Worm (Caenorhabditis elegans) whole organism, late embryonic: ENCODE data around the gene bec-1.

Experiments used
- K09A11.1 ChIP-seq: sonication (generic microtip); optimal IDR thresholded peaks from 2 replicates; lab custom pipeline; 2017; ENCODE audit warnings: antibody characterized with exemption, mild to moderate bottlenecking, missing genetic modification characterization, missing compliant biosample characterization; ENCODE audit not compliant: insufficient read depth
- T23F11.4 ChIP-seq: fragments of 200-800 bp; sonication (Bioruptor generic); optimal IDR thresholded peaks from 2 replicates; lab custom pipeline; 2018; ENCODE audit warnings: mild to moderate bottlenecking, missing genetic modification characterization, missing compliant biosample characterization
- ahr-1 ChIP-seq: sonication (generic microtip); optimal IDR thresholded peaks from 2 replicates; lab custom pipeline; 2016; ENCODE audit warnings: missing genetic modification characterization, missing compliant biosample characterization
- ceh-14 ChIP-seq: sonication (generic microtip); optimal IDR thresholded peaks from 2 replicates; lab custom pipeline; 2016; ENCODE audit warnings: missing genotype, missing genetic modification characterization, missing compliant biosample characterization
- ceh-18 ChIP-seq: sonication (generic microtip); optimal IDR thresholded peaks from 2 replicates; lab custom pipeline; 2016; ENCODE audit warnings: missing genetic modification characterization, missing compliant biosample characterization
- ceh-2 ChIP-seq: sonication (generic microtip); optimal IDR thresholded peaks from 2 replicates; lab custom pipeline; 2016; ENCODE audit warnings: missing genotype, missing genetic modification characterization, missing compliant biosample characterization
- ceh-31 ChIP-seq: sonication (generic microtip); optimal IDR thresholded peaks from 2 replicates; lab custom pipeline; 2016; ENCODE audit warnings: missing genetic modification characterization, missing compliant biosample characterization
- ceh-34 ChIP-seq: sonication (generic microtip); optimal IDR thresholded peaks from 2 replicates; lab custom pipeline; 2016; ENCODE audit warnings: mild to moderate bottlenecking, missing genetic modification characterization, missing compliant biosample characterization
- ceh-45 ChIP-seq: fragments of 200-800 bp; sonication (Bioruptor generic); IDR thresholded peaks from 2 replicates; pipeline ENCODE4 v1.3.6; 2022; ENCODE audit warnings: missing genetic modification reagents, missing genetic modification characterization, missing compliant biosample characterization
- ceh-48 ChIP-seq: sonication (generic microtip); optimal IDR thresholded peaks from 2 replicates; lab custom pipeline; 2016; ENCODE audit warnings: missing genetic modification characterization, inconsistent platforms, missing compliant biosample characterization
- ceh-6 ChIP-seq: fragments of 200-800 bp; sonication (Bioruptor generic); optimal IDR thresholded peaks from 2 replicates; lab custom pipeline; 2018; ENCODE audit warnings: mild to moderate bottlenecking, missing genetic modification characterization, missing compliant biosample characterization
- ceh-9 ChIP-seq: sonication (generic microtip); optimal IDR thresholded peaks from 2 replicates; lab custom pipeline; 2016; ENCODE audit warnings: mild to moderate bottlenecking, missing genetic modification characterization, inconsistent platforms, missing compliant biosample characterization
- che-1 ChIP-seq: sonication (generic microtip); optimal IDR thresholded peaks from 2 replicates; lab custom pipeline; 2016; ENCODE audit warnings: mild to moderate bottlenecking, missing genetic modification characterization, missing compliant biosample characterization
- dmd-4 ChIP-seq: sonication (generic microtip); optimal IDR thresholded peaks from 2 replicates; lab custom pipeline; 2016; ENCODE audit warnings: borderline replicate concordance, missing genetic modification characterization, missing compliant biosample characterization
- elt-2 ChIP-seq: sonication (generic microtip); optimal IDR thresholded peaks from 2 replicates; lab custom pipeline; 2016; ENCODE audit warnings: missing genetic modification reagents, missing genetic modification characterization, missing compliant biosample characterization
- elt-4 ChIP-seq: sonication (generic microtip); optimal IDR thresholded peaks from 2 replicates; lab custom pipeline; 2016; ENCODE audit warnings: missing genetic modification characterization, missing compliant biosample characterization
- ets-4 ChIP-seq: sonication (generic microtip); optimal IDR thresholded peaks from 2 replicates; lab custom pipeline; 2016; ENCODE audit warnings: missing genetic modification characterization, missing compliant biosample characterization
- eyg-1 ChIP-seq: sonication (generic microtip); optimal IDR thresholded peaks from 2 replicates; lab custom pipeline; 2016; ENCODE audit warnings: missing genotype, missing genetic modification characterization, missing compliant biosample characterization
- fkh-6 ChIP-seq: sonication (generic microtip); optimal IDR thresholded peaks from 2 replicates; lab custom pipeline; 2016; ENCODE audit warnings: missing genetic modification characterization, missing compliant biosample characterization
- gmeb-2 ChIP-seq: sonication (generic microtip); optimal IDR thresholded peaks from 2 replicates; lab custom pipeline; 2016; ENCODE audit warnings: missing genetic modification characterization, inconsistent platforms, missing compliant biosample characterization
- hlh-13 ChIP-seq: fragments of 200-800 bp; sonication (Bioruptor generic); optimal IDR thresholded peaks from 2 replicates; lab custom pipeline; 2018; ENCODE audit warnings: mild to moderate bottlenecking, missing genetic modification characterization, missing compliant biosample characterization
- hlh-15 ChIP-seq: sonication (generic microtip); optimal IDR thresholded peaks from 2 replicates; lab custom pipeline; 2016; ENCODE audit warnings: missing genetic modification characterization, missing compliant biosample characterization
- hlh-6 ChIP-seq: sonication (generic microtip); optimal IDR thresholded peaks from 2 replicates; lab custom pipeline; 2016; ENCODE audit warnings: missing genotype, missing genetic modification characterization, missing compliant biosample characterization
- lim-6 ChIP-seq: sonication (generic microtip); optimal IDR thresholded peaks from 2 replicates; lab custom pipeline; 2016; ENCODE audit warnings: missing genetic modification characterization, missing compliant biosample characterization
- lin-11 ChIP-seq: fragments of 200-800 bp; sonication (Bioruptor generic); optimal IDR thresholded peaks from 2 replicates; lab custom pipeline; 2018; ENCODE audit warnings: mild to moderate bottlenecking, missing genetic modification characterization, missing compliant biosample characterization
- madf-2 ChIP-seq: sonication (generic microtip); optimal IDR thresholded peaks from 2 replicates; lab custom pipeline; 2017; ENCODE audit warnings: missing genetic modification characterization, missing compliant biosample characterization
- nfya-1 ChIP-seq: sonication (generic microtip); optimal IDR thresholded peaks from 2 replicates; lab custom pipeline; 2017; ENCODE audit warnings: missing genetic modification characterization, mild to moderate bottlenecking, missing compliant biosample characterization, antibody characterized with exemption, moderate library complexity
- nhr-11 ChIP-seq: fragments of 150-350 bp; optimal IDR thresholded peaks from 2 replicates; lab custom pipeline; 2014; ENCODE audit warnings: missing biosample characterization, missing genetic modification characterization
- npax-4 ChIP-seq: sonication (generic microtip); optimal IDR thresholded peaks from 2 replicates; lab custom pipeline; 2016; ENCODE audit warnings: missing genetic modification characterization, missing compliant biosample characterization
- pag-3 ChIP-seq: sonication (generic microtip); optimal IDR thresholded peaks from 2 replicates; lab custom pipeline; 2016; ENCODE audit warnings: missing compliant biosample characterization, missing genetic modification characterization, borderline replicate concordance
- pat-9 ChIP-seq: fragments of 200-800 bp; sonication (Bioruptor generic); optimal IDR thresholded peaks from 2 replicates; lab custom pipeline; 2018; ENCODE audit warnings: mild to moderate bottlenecking, missing genetic modification characterization, moderate library complexity, missing compliant biosample characterization
- pha-2 ChIP-seq: sonication (generic microtip); optimal IDR thresholded peaks from 2 replicates; lab custom pipeline; 2017; ENCODE audit warnings: mild to moderate bottlenecking, missing genetic modification characterization, missing compliant biosample characterization
- pha-4 ChIP-seq: fragments of 150-350 bp; optimal IDR thresholded peaks from 2 replicates; lab custom pipeline; 2018; ENCODE audit warnings: missing biosample characterization, missing genetic modification reagents, missing genetic modification characterization
- pqm-1 ChIP-seq: sonication (generic microtip); optimal IDR thresholded peaks from 2 replicates; lab custom pipeline; 2016; ENCODE audit warnings: missing genetic modification characterization, missing compliant biosample characterization
- ref-2 ChIP-seq: sonication (generic microtip); optimal IDR thresholded peaks from 2 replicates; lab custom pipeline; 2016; ENCODE audit warnings: missing genetic modification characterization, missing compliant biosample characterization
- rnt-1 ChIP-seq: sonication (generic microtip); optimal IDR thresholded peaks from 2 replicates; lab custom pipeline; 2016; ENCODE audit warnings: missing genetic modification characterization, missing compliant biosample characterization
- sdc-2 ChIP-seq: sonication (generic microtip); optimal IDR thresholded peaks from 2 replicates; lab custom pipeline; 2016; ENCODE audit warnings: missing genotype, missing genetic modification characterization, missing compliant biosample characterization
- syd-9 ChIP-seq: sonication (generic microtip); optimal IDR thresholded peaks from 2 replicates; lab custom pipeline; 2016; ENCODE audit warnings: mild to moderate bottlenecking, missing genetic modification characterization, moderate library complexity, missing compliant biosample characterization
- tbx-2 ChIP-seq: sonication (generic microtip); optimal IDR thresholded peaks from 2 replicates; lab custom pipeline; 2016; ENCODE audit warnings: missing genetic modification characterization, missing compliant biosample characterization
- unc-3 ChIP-seq, 2 experiments: fragments of 200-800 bp in 1 of 2; sonication (Bioruptor generic) in 1 of 2; sonication (generic microtip) in 1 of 2; conservative IDR thresholded peaks in 1 of 2; optimal IDR thresholded peaks in 1 of 2; 2 replicates each; pipeline versions ENCODE4 v1.3.6 to Lab custom; 2016 to 2022; ENCODE audit warnings: missing compliant biosample characterization in 2 of 2, missing genetic modification characterization in 2 of 2, missing genetic modification reagents in 1 of 2
- unc-42 ChIP-seq: sonication (generic microtip); optimal IDR thresholded peaks from 2 replicates; lab custom pipeline; 2016; ENCODE audit warnings: missing genotype, missing genetic modification characterization, missing compliant biosample characterization
- unc-55 ChIP-seq: sonication (generic microtip); optimal IDR thresholded peaks from 2 replicates; lab custom pipeline; 2017; ENCODE audit warnings: missing biosample characterization, missing genetic modification reagents, missing genetic modification characterization

bec-1 gene

DNA sequence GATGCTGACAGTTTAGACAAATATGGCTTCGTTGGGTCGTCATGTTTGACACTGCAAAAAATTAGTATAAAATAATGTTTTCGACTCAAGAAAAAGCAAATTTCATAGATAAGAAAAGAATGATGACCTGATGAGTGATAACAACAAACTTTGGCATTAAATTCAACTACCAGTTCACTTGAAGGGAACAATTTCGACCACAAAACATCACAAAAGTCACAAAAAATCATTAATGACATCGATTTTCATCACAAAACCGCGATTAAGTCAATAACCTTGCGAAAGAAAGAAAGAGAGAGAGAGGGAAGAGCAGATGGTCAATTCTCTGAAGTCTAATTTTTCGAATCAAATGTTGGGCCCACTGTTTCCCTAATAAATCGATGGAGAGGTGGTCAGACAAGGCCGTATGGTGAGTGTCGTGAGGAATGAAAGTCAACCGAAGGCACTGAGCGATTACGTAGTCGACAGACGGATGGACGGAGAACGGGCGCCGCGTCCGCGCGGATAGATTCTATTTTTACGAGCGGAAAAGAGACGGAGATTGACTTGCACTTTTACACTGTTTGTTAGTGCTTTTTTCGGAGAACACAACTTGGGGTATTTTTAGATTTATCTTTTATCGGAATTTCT is at the start of gene bec-1:
TSS of gene bec-1 (minus strand) at position 51 of the 630 bp plus-strand sequence.
- no peak for TF ChIP-seq T23F11.4 (GFP tag; lab: Kevin White, UChicago)
- no peak for TF ChIP-seq K09A11.1 (tag; lab: Kevin White, UChicago)
- TF ChIP-seq unc-55 (GFP tag; lab: Kevin White, UChicago): no peak
- TF ChIP-seq pha-4 (tag; lab: Kevin White, UChicago): no peak
- no peak for TF ChIP-seq unc-42 (tag; lab: Kevin White, UChicago)
- no peak for TF ChIP-seq hlh-13 (GFP tag; lab: Kevin White, UChicago)
- no peak for TF ChIP-seq ceh-9 (tag; lab: Kevin White, UChicago)
- TF ChIP-seq dmd-4 (tag; lab: Kevin White, UChicago): no peak
- TF ChIP-seq nfya-1 (tag; lab: Kevin White, UChicago): no peak
- TF ChIP-seq, all 69 proteins: peak for 0

DNA sequence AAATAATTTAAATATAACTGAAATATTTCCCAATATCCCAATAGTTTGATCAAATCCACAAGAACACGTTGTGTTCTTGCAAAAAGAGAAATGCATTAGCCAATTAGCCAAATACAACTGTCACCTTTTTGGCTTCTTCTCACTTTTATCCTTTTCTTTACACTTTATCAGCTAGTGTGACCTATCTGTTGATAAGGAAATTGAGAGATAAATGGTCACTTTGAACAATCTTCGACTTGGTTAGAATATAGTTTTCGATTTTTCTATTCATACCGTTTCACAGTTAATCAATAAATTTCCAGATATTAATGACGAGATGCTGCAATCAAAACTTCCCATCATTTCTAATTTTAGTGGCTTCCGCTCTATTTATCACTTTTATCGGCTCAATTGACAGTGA is 44.6 kb upstream of the bec-1 start, which contains the start of gene C55C3.1:
TSS of gene C55C3.1 (plus strand) at position 301 of the 400 bp plus-strand sequence.
- TF ChIP-seq hlh-6 (tag; lab: Kevin White, UChicago) (no peak), ceh-31 (tag; lab: Kevin White, UChicago) (no peak), elt-2 (peak; percentile 20), ceh-48 (tag; lab: Kevin White, UChicago) (no peak)
- TF ChIP-seq, all 69 proteins: peak for 1

DNA sequence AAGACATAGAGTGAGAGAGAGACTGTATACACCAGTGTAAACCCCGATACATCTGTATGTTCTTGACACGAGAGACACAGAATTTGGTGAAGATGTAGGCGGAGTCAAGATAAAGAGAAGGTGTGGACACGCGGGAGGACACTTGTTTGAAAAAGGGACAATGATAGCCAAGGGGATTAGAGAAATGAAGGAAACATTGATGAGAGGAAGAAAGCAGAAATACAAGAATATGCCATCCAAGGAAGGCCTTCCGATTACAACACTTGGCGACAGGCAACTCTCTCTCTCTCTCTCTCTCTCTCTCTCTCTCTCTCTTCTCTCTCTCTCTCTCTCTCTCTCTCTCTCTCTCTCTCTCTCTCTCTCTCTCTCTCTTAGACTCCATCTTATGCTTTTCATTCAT is 42.4 kb upstream of the bec-1 start:
- TF ChIP-seq npax-4 (no peak), pqm-1 (no peak), rnt-1 (tag; lab: Kevin White, UChicago) (no peak), ceh-14 (tag; lab: Kevin White, UChicago) (no peak), lin-11 (tag; lab: Kevin White, UChicago) (no peak), tbx-2 (tag; lab: Kevin White, UChicago) (no peak), ahr-1 (no peak), ceh-31 (tag; lab: Kevin White, UChicago) (no peak), hlh-6 (tag; lab: Kevin White, UChicago) (no peak), eyg-1 (tag; lab: Kevin White, UChicago) (no peak), gmeb-2 (tag; lab: Kevin White, UChicago) (no peak), che-1 (no peak)

DNA sequence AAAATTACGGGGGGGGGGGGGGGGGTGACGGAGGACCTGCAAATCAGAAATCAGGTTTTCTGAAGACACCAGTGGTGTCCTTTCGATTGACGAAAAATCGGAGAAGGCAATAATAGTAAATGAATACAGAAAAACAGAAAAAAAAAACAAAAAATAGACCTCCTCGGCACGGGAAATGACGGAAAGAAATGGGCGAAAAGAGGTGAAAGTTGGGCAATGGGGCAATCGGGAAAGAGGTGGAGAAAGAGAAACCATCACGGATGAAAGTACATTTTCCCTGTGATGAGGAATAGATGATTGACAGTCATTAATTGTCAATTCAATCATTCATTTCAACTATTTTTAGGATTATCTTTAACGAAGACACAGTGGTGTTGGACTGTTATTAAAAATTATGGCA is 39.7 kb upstream of the bec-1 start:
- TF ChIP-seq syd-9 (tag; lab: Kevin White, UChicago) (no peak), hlh-15 (tag; lab: Kevin White, UChicago) (no peak), sdc-2 (no peak), ets-4 (tag; lab: Kevin White, UChicago) (no peak), ref-2 (no peak), ceh-6 (no peak), ceh-34 (tag; lab: Kevin White, UChicago) (no peak), pqm-1 (no peak), lim-6 (tag; lab: Kevin White, UChicago) (no peak), fkh-6 (no peak), elt-2 (no peak), tbx-2 (tag; lab: Kevin White, UChicago) (no peak), unc-3 (GFP tag; conservative IDR thresholded peaks at IDR 0.05; lab: Robert Waterston, UW) (no peak), unc-3 (tag; optimal IDR thresholded peaks at IDR 0.05; lab: Kevin White, UChicago) (no peak)

DNA sequence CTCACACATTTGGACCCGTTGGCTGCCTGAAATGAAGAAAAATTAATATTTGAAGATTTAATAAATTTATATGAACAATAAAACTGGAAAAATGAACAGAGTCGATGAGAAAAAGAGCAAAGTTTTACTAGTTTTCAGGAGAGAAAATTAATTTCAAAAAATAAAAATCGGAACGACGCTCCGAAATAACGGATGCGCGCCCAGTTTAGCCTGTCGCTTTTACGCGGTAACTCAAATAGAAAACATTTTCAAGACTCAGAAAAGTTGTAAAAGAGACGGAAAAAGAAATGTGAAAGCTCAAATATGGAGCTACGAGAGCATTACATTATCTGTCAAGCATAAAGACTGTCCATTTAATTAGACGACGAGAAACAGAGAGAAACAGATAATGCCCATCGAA is 39.2 kb upstream of the bec-1 start, which contains the start of the genes C55C3.73 and perm-5:
TSS of gene C55C3.73 (minus strand) at position 9 of the 400 bp plus-strand sequence.
TSS of gene perm-5 (minus strand) at position 26 of the 400 bp plus-strand sequence.
- no peak for TF ChIP-seq ceh-45 (GFP tag; lab: Robert Waterston, UW)
- no peak for TF ChIP-seq elt-4 (tag; lab: Kevin White, UChicago)
- no peak for TF ChIP-seq T23F11.4 (GFP tag; lab: Kevin White, UChicago)
- TF ChIP-seq ceh-2 (tag; lab: Kevin White, UChicago): no peak
- TF ChIP-seq eyg-1 (tag; lab: Kevin White, UChicago): no peak
- no peak for TF ChIP-seq nhr-11
- no peak for TF ChIP-seq syd-9 (tag; lab: Kevin White, UChicago)
- no peak for TF ChIP-seq lim-6 (tag; lab: Kevin White, UChicago)
- no peak for TF ChIP-seq pag-3 (tag; lab: Kevin White, UChicago)
- no peak for TF ChIP-seq hlh-15 (tag; lab: Kevin White, UChicago)
- no peak for TF ChIP-seq pqm-1
- no peak for TF ChIP-seq rnt-1 (tag; lab: Kevin White, UChicago)
- TF ChIP-seq ceh-18 (tag; lab: Kevin White, UChicago): no peak
- no peak for TF ChIP-seq unc-3 (GFP tag; conservative IDR thresholded peaks at IDR 0.05; lab: Robert Waterston, UW)
- TF ChIP-seq unc-3 (tag; optimal IDR thresholded peaks at IDR 0.05; lab: Kevin White, UChicago): no peak
- no peak for TF ChIP-seq madf-2 (tag; lab: Kevin White, UChicago)
- TF ChIP-seq pat-9: no peak
- no peak for TF ChIP-seq ceh-31 (tag; lab: Kevin White, UChicago)
- TF ChIP-seq pha-2 (tag; lab: Kevin White, UChicago): no peak
- no peak for TF ChIP-seq ceh-48 (tag; lab: Kevin White, UChicago)
